Fruit fly (Drosophila melanogaster) whole organism, prepupa: ENCODE measurements around the gene CYLD.
A peak's percentile ranks its signal among the peaks of the same experiment; 100 is the strongest.

ENCODE experiments used
- Blimp-1 ChIP-seq: fragments of 200-800 bp; sonication (Bioruptor generic); optimal IDR thresholded peaks from 3 replicates; lab custom pipeline; 2017; ENCODE audit warnings: missing biosample characterization, missing genetic modification characterization, mild to moderate bottlenecking, moderate library complexity, missing genetic modification reagents
- CG10631 ChIP-seq: fragments of 200-800 bp; sonication (Bioruptor generic); optimal IDR thresholded peaks from 2 replicates; lab custom pipeline; 2016; ENCODE audit warnings: missing biosample characterization, missing genetic modification characterization
- CG10669 ChIP-seq: fragments of 200-800 bp; sonication (Bioruptor generic); optimal IDR thresholded peaks from 3 replicates; lab custom pipeline; 2018; ENCODE audit warnings: missing biosample characterization, mild to moderate bottlenecking, missing genetic modification characterization, moderate library complexity
- CG11762 ChIP-seq: fragments of 200-800 bp; sonication (Bioruptor generic); optimal IDR thresholded peaks from 3 replicates; lab custom pipeline; 2016; ENCODE audit warnings: missing biosample characterization, missing genetic modification characterization; ENCODE audit not compliant: insufficient read depth
- CG15336 ChIP-seq: fragments of 200-800 bp; sonication (Bioruptor generic); IDR thresholded peaks from 2 replicates; pipeline ENCODE4 v1.3.6; 2022; ENCODE audit warnings: missing biosample characterization, missing genetic modification characterization
- CG16779 ChIP-seq: fragments of 200-800 bp; sonication (Bioruptor generic); optimal IDR thresholded peaks from 3 replicates; lab custom pipeline; 2017; ENCODE audit warnings: missing biosample characterization, mild to moderate bottlenecking, missing genetic modification characterization
- CG3032 ChIP-seq: fragments of 200-800 bp; optimal IDR thresholded peaks from 2 replicates; lab custom pipeline; 2019; ENCODE audit warnings: missing biosample characterization, mild to moderate bottlenecking, missing genetic modification characterization, moderate library complexity
- CG32006 ChIP-seq: fragments of 200-800 bp; sonication (Bioruptor generic); optimal IDR thresholded peaks from 3 replicates; lab custom pipeline; 2017; ENCODE audit warnings: missing biosample characterization, mild to moderate bottlenecking, missing genetic modification characterization
- CG34406 ChIP-seq: fragments of 200-800 bp; sonication (Bioruptor generic); optimal IDR thresholded peaks from 3 replicates; lab custom pipeline; 2016; ENCODE audit warnings: missing biosample characterization, missing genetic modification characterization
- CG6163 ChIP-seq: fragments of 200-800 bp; sonication (Bioruptor generic); IDR thresholded peaks from 3 replicates; pipeline ENCODE4 v1.3.6; 2022; ENCODE audit warnings: missing biosample characterization, missing genetic modification characterization
- CG6854 ChIP-seq: fragments of 200-800 bp; sonication (Bioruptor generic); optimal IDR thresholded peaks from 2 replicates; lab custom pipeline; 2017; ENCODE audit warnings: missing biosample characterization, mild to moderate bottlenecking, missing genetic modification characterization
- CG7368 ChIP-seq: fragments of 200-800 bp; sonication (Bioruptor generic); optimal IDR thresholded peaks from 3 replicates; lab custom pipeline; 2016; ENCODE audit warnings: missing biosample characterization, missing genetic modification characterization
- CG9139 ChIP-seq: fragments of 200-800 bp; sonication (Bioruptor generic); optimal IDR thresholded peaks from 3 replicates; lab custom pipeline; 2017; ENCODE audit warnings: missing biosample characterization, mild to moderate bottlenecking, missing genetic modification characterization
- Eip75B ChIP-seq: fragments of 200-800 bp; sonication (Bioruptor generic); optimal IDR thresholded peaks from 3 replicates; lab custom pipeline; 2016; ENCODE audit warnings: missing biosample characterization, missing genetic modification characterization
- Eip78C ChIP-seq: fragments of 200-800 bp; sonication (Bioruptor generic); peaks from one replicate; lab custom pipeline; 2016; ENCODE audit warnings: missing biosample characterization, missing genetic modification characterization
- Eip93F ChIP-seq: fragments of 200-800 bp; sonication (Bioruptor generic); optimal IDR thresholded peaks from 2 replicates; lab custom pipeline; 2016; ENCODE audit warnings: missing biosample characterization, mild to moderate bottlenecking, missing genetic modification characterization
- Hr38 ChIP-seq: sonication (Bioruptor generic); optimal IDR thresholded peaks from 2 replicates; lab custom pipeline; 2016; ENCODE audit warnings: missing biosample characterization, missing genetic modification characterization
- Hr39 ChIP-seq: fragments of 200-800 bp; sonication (Bioruptor generic); optimal IDR thresholded peaks from 2 replicates; lab custom pipeline; 2016; ENCODE audit warnings: missing biosample characterization, missing genetic modification characterization
- OdsH ChIP-seq: fragments of 200-800 bp; sonication (Bioruptor generic); optimal IDR thresholded peaks from 3 replicates; lab custom pipeline; 2016; ENCODE audit warnings: missing biosample characterization, missing genetic modification characterization
- Smox ChIP-seq: fragments of 200-800 bp; sonication (Bioruptor generic); optimal IDR thresholded peaks from 3 replicates; lab custom pipeline; 2016; ENCODE audit warnings: missing biosample characterization, missing genetic modification characterization
- Sox14 ChIP-seq: fragments of 200-800 bp; sonication (Bioruptor generic); optimal IDR thresholded peaks from 3 replicates; lab custom pipeline; 2016; ENCODE audit warnings: missing biosample characterization, missing genetic modification characterization
- acj6 ChIP-seq: fragments of 200-800 bp; sonication (Bioruptor generic); optimal IDR thresholded peaks from 3 replicates; lab custom pipeline; 2016; ENCODE audit warnings: missing biosample characterization, missing genetic modification characterization
- cyc ChIP-seq: fragments of 200-800 bp; sonication (Bioruptor generic); optimal IDR thresholded peaks from 3 replicates; lab custom pipeline; 2016; ENCODE audit warnings: missing biosample characterization, missing genetic modification characterization
- dac ChIP-seq: fragments of 200-800 bp; sonication (Bioruptor generic); optimal IDR thresholded peaks from 2 replicates; lab custom pipeline; 2017; ENCODE audit warnings: missing biosample characterization, mild to moderate bottlenecking, missing genetic modification characterization
- dsx ChIP-seq: fragments of 200-800 bp; optimal IDR thresholded peaks from 3 replicates; lab custom pipeline; 2019; ENCODE audit warnings: missing biosample characterization, mild to moderate bottlenecking, missing genetic modification characterization, moderate library complexity; ENCODE audit not compliant: poor library complexity, severe bottlenecking
- eg ChIP-seq: fragments of 200-800 bp; sonication (Bioruptor generic); IDR thresholded peaks from 3 replicates; pipeline ENCODE4 v1.3.6; 2022; ENCODE audit warnings: missing biosample characterization, missing genetic modification characterization
- esn ChIP-seq: fragments of 200-800 bp; sonication (Bioruptor generic); optimal IDR thresholded peaks from 2 replicates; lab custom pipeline; 2016; ENCODE audit warnings: missing biosample characterization, mild to moderate bottlenecking, missing genetic modification characterization, moderate library complexity
- fkh ChIP-seq: fragments of 200-800 bp; sonication (Bioruptor generic); optimal IDR thresholded peaks from 3 replicates; lab custom pipeline; 2017; ENCODE audit warnings: missing biosample characterization, mild to moderate bottlenecking, missing genetic modification characterization, moderate library complexity
- lz ChIP-seq: fragments of 200-800 bp; sonication (Bioruptor generic); optimal IDR thresholded peaks from 3 replicates; lab custom pipeline; 2016; ENCODE audit warnings: missing biosample characterization, missing genetic modification characterization
- pdm3 ChIP-seq: fragments of 200-800 bp; sonication (Bioruptor generic); optimal IDR thresholded peaks from 3 replicates; lab custom pipeline; 2016; ENCODE audit warnings: missing biosample characterization, missing genetic modification characterization
- topi ChIP-seq: fragments of 200-800 bp; sonication (Bioruptor generic); optimal IDR thresholded peaks from 3 replicates; lab custom pipeline; 2016; ENCODE audit warnings: missing biosample characterization, missing genetic modification characterization

CYLD gene

DNA sequence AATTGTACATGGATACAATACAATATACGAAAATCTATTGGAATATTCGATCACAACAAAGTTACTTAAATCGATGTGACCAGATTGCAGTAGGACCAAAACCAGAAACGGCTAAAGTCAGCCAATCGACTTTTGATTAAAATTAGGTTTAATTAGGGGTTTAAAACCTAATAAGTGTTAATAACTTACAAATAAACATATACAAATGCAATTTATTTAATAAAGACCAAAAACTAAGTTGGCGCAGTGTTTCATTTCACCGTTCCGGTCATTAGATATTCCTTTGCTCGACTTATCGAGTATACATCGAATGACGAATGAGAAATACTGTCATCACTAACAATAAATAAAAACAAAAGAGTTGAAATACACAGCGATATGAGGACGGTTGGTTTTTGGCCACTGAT, 49.2 kb downstream of the CYLD start, which contains the start of the genes bsk and CG31717:
Gene bsk, minus strand, starts transcription at position 61 of the 407 bp plus-strand sequence.
Gene CG31717, plus strand, starts transcription at position 297 of the 407 bp plus-strand sequence.
- TF ChIP-seq Eip93F (GFP tag; lab: Kevin White, UChicago) (no peak), Blimp-1 (GFP tag; lab: Kevin White, UChicago) (no peak), Smox (GFP tag; lab: Kevin White, UChicago) (no peak), pdm3 (GFP tag; lab: Kevin White, UChicago) (no peak), CG6854 (GFP tag; lab: Kevin White, UChicago) (no peak), CG16779 (tag; lab: Kevin White, UChicago) (no peak), cyc (GFP tag; lab: Kevin White, UChicago) (no peak), CG10669 (no peak), CG6163 (GFP tag; lab: Robert Waterston, UW) (no peak), CG11762 (no peak), lz (GFP tag; lab: Kevin White, UChicago) (peak; percentile 10), CG15336 (no peak; the same call in 1 of the 2 replicates), Hr38 (no peak), CG9139 (no peak), OdsH (GFP tag; lab: Kevin White, UChicago) (no peak), esn (GFP tag; lab: Kevin White, UChicago) (peak; percentile 6), dsx (GFP tag; lab: Kevin White, UChicago) (peak; percentile 97), CG10631 (GFP tag; lab: Kevin White, UChicago) (no peak), Hr39 (no peak), topi (GFP tag; lab: Kevin White, UChicago) (no peak), Eip78C (GFP tag; lab: Kevin White, UChicago) (peak; percentile 79), fkh (GFP tag; lab: Kevin White, UChicago) (peak; percentile 36), CG32006 (GFP tag; lab: Kevin White, UChicago) (no peak), Eip75B (GFP tag; lab: Kevin White, UChicago) (no peak)
- TF ChIP-seq, all 60 proteins: peak for 5

DNA sequence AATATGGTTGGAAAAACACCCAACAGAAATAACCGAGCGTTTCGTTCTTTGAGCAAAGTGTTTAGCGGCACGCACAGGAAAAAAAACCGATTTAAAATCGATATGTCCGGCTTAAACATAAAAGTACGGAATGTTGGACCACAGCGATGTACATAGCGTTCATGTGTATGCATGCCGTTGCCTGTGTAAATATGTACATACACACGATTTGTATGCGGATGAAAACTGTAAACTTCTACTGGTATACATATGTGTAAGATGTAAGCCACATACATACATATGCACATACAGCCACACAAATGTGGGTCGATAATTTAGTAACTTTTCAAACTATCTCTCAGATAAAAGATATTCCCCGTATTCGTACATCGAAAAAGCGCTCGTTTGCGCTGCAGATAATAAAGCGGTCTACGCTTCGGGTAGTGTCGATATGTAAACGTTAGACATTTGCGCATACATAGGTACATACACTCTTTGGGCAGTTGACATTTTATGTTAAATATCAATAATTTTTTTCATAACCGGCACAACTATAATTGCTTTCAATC, 49.9 kb downstream of the CYLD start:
- TF ChIP-seq Sox14 (GFP tag; lab: Kevin White, UChicago) (no peak), fkh (GFP tag; lab: Kevin White, UChicago) (peak; percentile 94)

dm6 chr2L:10246785-10247190, 52.9 kb downstream of the CYLD start, which contains the start of gene chico:
Gene chico (minus strand): TSS chr2L:10247078.
- TF ChIP-seq dac = no peak
- no peak for TF ChIP-seq CG32006 (GFP tag; lab: Kevin White, UChicago)
- TF ChIP-seq eg (GFP tag; lab: Robert Waterston, UW) = no peak
- TF ChIP-seq CG34406 = no peak
- no peak for TF ChIP-seq CG7368
- no peak for TF ChIP-seq CG3032 (tag; lab: Kevin White, UChicago)
- TF ChIP-seq CG15336 = no peak
- TF ChIP-seq acj6 (GFP tag; lab: Kevin White, UChicago) = no peak
- TF ChIP-seq, all 60 proteins: peak for 0
